Worm (Caenorhabditis elegans) whole organism, L3 larva: ENCODE results near the gene fbxa-26.

Experiments
- daf-12 ChIP-seq: fragments of 150-350 bp; optimal IDR thresholded peaks from 2 replicates; lab custom pipeline; 2014; ENCODE audit warnings: missing biosample characterization, missing genetic modification reagents, missing genetic modification characterization
- fos-1 ChIP-seq: fragments of 150-350 bp; optimal IDR thresholded peaks from 2 replicates; lab custom pipeline; 2014; ENCODE audit warnings: missing biosample characterization, missing genetic modification characterization
- mdl-1 ChIP-seq: fragments of 150-350 bp; optimal IDR thresholded peaks from 2 replicates; lab custom pipeline; 2014; ENCODE audit warnings: missing biosample characterization, missing genetic modification characterization
- nhr-23 ChIP-seq: fragments of 150-350 bp; optimal IDR thresholded peaks from 2 replicates; lab custom pipeline; 2014; ENCODE audit warnings: missing biosample characterization, missing genetic modification reagents, missing genetic modification characterization
- nhr-28 ChIP-seq: fragments of 150-350 bp; optimal IDR thresholded peaks from 2 replicates; lab custom pipeline; 2014; ENCODE audit warnings: missing biosample characterization, missing genetic modification characterization
- nhr-76 ChIP-seq: fragments of 150-350 bp; sonication (generic microtip); optimal IDR thresholded peaks from 5 replicates; lab custom pipeline; 2014; ENCODE audit warnings: missing biosample characterization, missing genetic modification characterization
- pha-4 ChIP-seq: fragments of 150-350 bp; optimal IDR thresholded peaks from 2 replicates; lab custom pipeline; 2014; ENCODE audit warnings: missing biosample characterization, missing genetic modification reagents, missing genetic modification characterization
- unc-39 ChIP-seq: sonication (generic microtip); optimal IDR thresholded peaks from 4 replicates; lab custom pipeline; 2017; ENCODE audit warnings: missing biosample characterization, missing genetic modification characterization
- unc-62 ChIP-seq: fragments of 150-350 bp; sonication (generic microtip); optimal IDR thresholded peaks from 4 replicates; lab custom pipeline; 2014; ENCODE audit warnings: missing biosample characterization, missing genetic modification reagents, missing genetic modification characterization
- ztf-11 ChIP-seq: fragments of 150-350 bp; optimal IDR thresholded peaks from 2 replicates; lab custom pipeline; 2014; ENCODE audit warnings: missing biosample characterization, missing genetic modification characterization

DNA sequence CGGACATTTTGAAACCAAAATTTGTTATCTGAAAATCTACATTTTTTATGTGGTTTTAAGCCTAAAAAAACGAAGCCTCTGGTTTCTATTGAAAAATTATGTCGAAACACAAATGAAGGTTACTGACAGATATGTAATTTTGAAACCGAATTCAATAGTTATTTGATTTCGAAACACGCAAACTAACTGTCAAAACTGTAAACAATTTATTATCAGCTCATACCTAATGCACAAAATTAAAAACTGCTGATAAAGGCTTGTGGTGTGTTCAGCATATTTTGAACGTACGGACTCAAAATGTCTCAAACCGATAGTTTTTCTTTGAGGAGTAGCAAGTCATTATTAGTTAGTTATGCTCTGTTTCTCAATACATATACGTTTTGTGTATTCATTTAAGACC, at the start of gene fbxa-26:
- no peak for TF ChIP-seq fos-1 (tag; lab: Kevin White, UChicago)
- TF ChIP-seq nhr-23: no peak
- TF ChIP-seq nhr-28 (tag; lab: Kevin White, UChicago): no peak
- TF ChIP-seq mdl-1 (tag; lab: Kevin White, UChicago): no peak
- no peak for TF ChIP-seq unc-39 (tag; lab: Kevin White, UChicago)
- no peak for TF ChIP-seq unc-62 (GFP tag; lab: Kevin White, UChicago)
- no peak for TF ChIP-seq daf-12 (tag; lab: Kevin White, UChicago)
- TF ChIP-seq ztf-11 (tag; lab: Kevin White, UChicago): no peak
- no peak for TF ChIP-seq nhr-76
- TF ChIP-seq pha-4: peak; percentile 20
